Worm (Caenorhabditis elegans) whole organism, mixed stage, embryonic: Measurements from ENCODE around the gene C06E4.5.

Experiments
- ceh-43 ChIP-seq: fragments of 200-800 bp; sonication (Bioruptor generic); optimal IDR thresholded peaks from 2 replicates; lab custom pipeline; 2018; ENCODE audit warnings: mild to moderate bottlenecking, missing genetic modification characterization, moderate library complexity, missing compliant biosample characterization
- elt-1 ChIP-seq: sonication (generic microtip); optimal IDR thresholded peaks from 2 replicates; lab custom pipeline; 2017; ENCODE audit warnings: missing genetic modification characterization, mild to moderate bottlenecking, missing compliant biosample characterization, antibody characterized with exemption, moderate library complexity, borderline replicate concordance; ENCODE audit not compliant: insufficient read depth
- nhr-237 ChIP-seq: fragments of 150-350 bp; optimal IDR thresholded peaks from 2 replicates; lab custom pipeline; 2014; ENCODE audit warnings: missing biosample characterization, missing genetic modification characterization
- nhr-28 ChIP-seq: fragments of 150-350 bp; optimal IDR thresholded peaks from 2 replicates; lab custom pipeline; 2014; ENCODE audit warnings: missing biosample characterization, missing genetic modification characterization
- pha-4 ChIP-seq: fragments of 150-350 bp; optimal IDR thresholded peaks from 2 replicates; lab custom pipeline; 2018; ENCODE audit warnings: missing biosample characterization, missing genetic modification reagents, missing genetic modification characterization
- sem-2 ChIP-seq: fragments of 200-800 bp; sonication (Bioruptor generic); optimal IDR thresholded peaks from 2 replicates; lab custom pipeline; 2018; ENCODE audit warnings: mild to moderate bottlenecking, missing genetic modification characterization, missing compliant biosample characterization
- unc-120 ChIP-seq: sonication (generic microtip); optimal IDR thresholded peaks from 2 replicates; lab custom pipeline; 2017; ENCODE audit warnings: missing genetic modification characterization, missing compliant biosample characterization; ENCODE audit not compliant: poor library complexity, severe bottlenecking
- unc-62 ChIP-seq: fragments of 150-350 bp; optimal IDR thresholded peaks from 2 replicates; lab custom pipeline; 2014; ENCODE audit warnings: missing biosample characterization, missing genetic modification reagents, missing genetic modification characterization

DNA sequence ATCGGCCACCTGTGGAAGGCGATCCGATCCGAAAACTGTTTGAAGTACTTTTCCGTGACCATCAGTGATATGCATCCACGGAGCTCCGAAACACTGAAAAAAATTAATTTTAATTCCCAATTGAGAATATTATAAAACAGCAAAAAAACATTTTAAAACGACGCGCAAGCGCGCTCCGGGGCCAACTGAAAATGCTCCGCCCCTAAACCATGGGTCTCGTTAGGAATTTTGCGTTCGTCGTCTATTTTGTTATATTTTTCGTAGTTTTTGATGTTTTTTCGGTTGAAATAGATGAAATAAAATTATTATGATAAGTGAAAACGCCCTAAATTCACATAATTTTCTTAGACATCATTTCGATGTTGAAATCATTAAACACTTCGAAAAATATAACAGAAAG is 14.2 kb upstream of the C06E4.5 start:
- no peak for TF ChIP-seq elt-1
- no peak for TF ChIP-seq nhr-28 (tag; lab: Kevin White, UChicago)
- no peak for TF ChIP-seq unc-120
- TF ChIP-seq unc-62, result no peak
- TF ChIP-seq nhr-237, result no peak
- no peak for TF ChIP-seq ceh-43 (GFP tag; lab: Kevin White, UChicago)
- TF ChIP-seq pha-4 (tag; lab: Kevin White, UChicago), result no peak
- TF ChIP-seq sem-2 (GFP tag; lab: Kevin White, UChicago), result no peak
